2 fruit fly cellular contexts compared by ENCODE assay signal in the genomic region with DNA sequence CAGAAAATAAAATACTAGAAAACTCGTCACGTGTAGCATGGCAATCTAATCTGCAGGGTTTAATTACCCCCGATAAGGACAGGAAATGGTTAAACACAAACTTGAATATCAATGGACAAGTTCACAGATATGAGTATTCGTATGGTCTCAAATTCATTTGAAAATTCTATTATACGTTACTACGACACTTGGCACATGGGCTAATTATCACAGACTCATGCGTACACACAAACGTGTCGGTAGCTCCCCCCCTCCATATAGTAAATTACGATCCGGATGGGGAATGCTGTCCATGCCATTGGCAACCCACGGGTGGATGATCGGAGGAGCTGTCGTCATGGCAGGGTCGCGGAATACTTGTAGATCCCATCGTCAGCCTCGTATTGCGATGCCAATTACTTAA.
TF ChIP-seq lines count a peak whose summit lies in the region.

No protein-coding gene starts in this region.

TF ChIP-seq in whole organism, adult, 20 proteins besides CTCF, POLR2A, EP300 and RAD21 (continued from another document):
- TF ChIP-seq CG33017 (tag; optimal IDR thresholded peaks at IDR 0.05; lab: Kevin White, UChicago) (no peak), Crg-1 (GFP tag; optimal IDR thresholded peaks at IDR 0.05; lab: Kevin White, UChicago) (no peak)

TF ChIP-seq in whole organism, embryonic, 481 proteins besides CTCF, POLR2A, EP300 and RAD21 (continued from another document and continues in another):
- TF ChIP-seq inv (GFP tag; IDR thresholded peaks at IDR 0.05; lab: Robert Waterston, UW; ENCODE audit: partially characterized antibody), result no peak
- peak in 1 of 2 experiments; percentile 33 for TF ChIP-seq Pdp1 (GFP tag; optimal IDR thresholded peaks at IDR 0.05; lab: Kevin White, UChicago)
- no peak for TF ChIP-seq D19A (tag; optimal IDR thresholded peaks at IDR 0.05; lab: Kevin White, UChicago)
- TF ChIP-seq ind (GFP tag; optimal IDR thresholded peaks at IDR 0.05; lab: Kevin White, UChicago), result no peak
- TF ChIP-seq row (GFP tag; IDR thresholded peaks at IDR 0.05; lab: Robert Waterston, UW), result no peak
- no peak for TF ChIP-seq az2 (GFP tag; optimal IDR thresholded peaks at IDR 0.05; lab: Kevin White, UChicago)
- TF ChIP-seq run (tag; optimal IDR thresholded peaks at IDR 0.05; lab: Kevin White, UChicago), result no peak
- no peak for TF ChIP-seq slou (GFP tag; optimal IDR thresholded peaks at IDR 0.05; lab: Kevin White, UChicago)
- no peak for TF ChIP-seq CG4328 (GFP tag; optimal IDR thresholded peaks at IDR 0.05; lab: Kevin White, UChicago)
- TF ChIP-seq CG4707 (GFP tag; optimal IDR thresholded peaks at IDR 0.05; lab: Kevin White, UChicago), result no peak
- TF ChIP-seq Usf (GFP tag; optimal IDR thresholded peaks at IDR 0.05; lab: Kevin White, UChicago), result no peak
- TF ChIP-seq CG34376 (GFP tag; optimal IDR thresholded peaks at IDR 0.05; lab: Kevin White, UChicago), result peak; percentile 73
- no peak for TF ChIP-seq CG9797 (GFP tag; optimal IDR thresholded peaks at IDR 0.05; lab: Kevin White, UChicago)
- no peak for TF ChIP-seq CG5245 (GFP tag; optimal IDR thresholded peaks at IDR 0.05; lab: Kevin White, UChicago)
- no peak for TF ChIP-seq Bdp1 (GFP tag; optimal IDR thresholded peaks at IDR 0.05; lab: Kevin White, UChicago)
- no peak for TF ChIP-seq gro (GFP tag; optimal IDR thresholded peaks at IDR 0.05; lab: Kevin White, UChicago)
- no peak for TF ChIP-seq CG7745 (tag; optimal IDR thresholded peaks at IDR 0.05; lab: Kevin White, UChicago)
- no peak for TF ChIP-seq dmrt99B (tag; optimal IDR thresholded peaks at IDR 0.05; lab: Kevin White, UChicago)
- no peak for TF ChIP-seq usp (GFP tag; optimal IDR thresholded peaks at IDR 0.05; lab: Kevin White, UChicago)
- no peak for TF ChIP-seq CG11093 (GFP tag; IDR thresholded peaks at IDR 0.05; lab: Robert Waterston, UW)
- no peak for TF ChIP-seq CG34224 (GFP tag; IDR thresholded peaks at IDR 0.05; lab: Robert Waterston, UW; ENCODE audit: partially characterized antibody)
- no peak for TF ChIP-seq CG8359 (GFP tag; optimal IDR thresholded peaks at IDR 0.05; lab: Kevin White, UChicago; ENCODE audit: borderline replicate concordance)
- no peak for TF ChIP-seq CG17385 (GFP tag; optimal IDR thresholded peaks at IDR 0.05; lab: Kevin White, UChicago)
- TF ChIP-seq CG4424 (GFP tag; optimal IDR thresholded peaks at IDR 0.05; lab: Kevin White, UChicago), result no peak
- TF ChIP-seq hth (optimal IDR thresholded peaks at IDR 0.05; lab: Kevin White, UChicago), result no peak
- 0 out of 3 replicates have a peak, but pooled peaks have one; percentile 33 for TF ChIP-seq ci (GFP tag; IDR thresholded peaks at IDR 0.05; lab: Robert Waterston, UW)
- no peak for TF ChIP-seq gfzf (GFP tag; optimal IDR thresholded peaks at IDR 0.05; lab: Kevin White, UChicago)
- no peak for TF ChIP-seq CG18011 (GFP tag; optimal IDR thresholded peaks at IDR 0.05; lab: Kevin White, UChicago)
- TF ChIP-seq Rx (GFP tag; IDR thresholded peaks at IDR 0.05; lab: Robert Waterston, UW), result no peak
- TF ChIP-seq en (GFP tag; optimal IDR thresholded peaks at IDR 0.05; lab: Kevin White, UChicago), result no peak
- TF ChIP-seq dysf (GFP tag; IDR thresholded peaks at IDR 0.05; lab: Robert Waterston, UW), result 0 out of 3 replicates have a peak, but pooled peaks have one; percentile 39
- TF ChIP-seq Adf1 (GFP tag; IDR thresholded peaks at IDR 0.05; lab: Robert Waterston, UW), result no peak
- TF ChIP-seq cwo (GFP tag; optimal IDR thresholded peaks at IDR 0.05; lab: Kevin White, UChicago), result peak; percentile 100
- peak; percentile 36 for TF ChIP-seq CG12769 (tag; optimal IDR thresholded peaks at IDR 0.05; lab: Kevin White, UChicago)
- TF ChIP-seq Hey (tag; optimal IDR thresholded peaks at IDR 0.05; lab: Kevin White, UChicago), result no peak
- no peak for TF ChIP-seq dati (GFP tag; IDR thresholded peaks at IDR 0.05; lab: Robert Waterston, UW)
- TF ChIP-seq CrebB (tag; optimal IDR thresholded peaks at IDR 0.05; lab: Kevin White, UChicago), result no peak
- TF ChIP-seq Dfd (GFP tag; optimal IDR thresholded peaks at IDR 0.05; lab: Kevin White, UChicago), result no peak
- no peak for TF ChIP-seq grau (tag; optimal IDR thresholded peaks at IDR 0.05; lab: Kevin White, UChicago)
- TF ChIP-seq Side (GFP tag; optimal IDR thresholded peaks at IDR 0.05; lab: Kevin White, UChicago), result no peak
- no peak for TF ChIP-seq CG14710 (tag; optimal IDR thresholded peaks at IDR 0.05; lab: Kevin White, UChicago)
- no peak for TF ChIP-seq cg (GFP tag; optimal IDR thresholded peaks at IDR 0.05; lab: Kevin White, UChicago)
- TF ChIP-seq CG7963 (GFP tag; IDR thresholded peaks at IDR 0.05; lab: Robert Waterston, UW; ENCODE audit: partially characterized antibody), result no peak
- TF ChIP-seq E2f2 (GFP tag; IDR thresholded peaks at IDR 0.05; lab: Robert Waterston, UW), result no peak
- TF ChIP-seq phol (tag; optimal IDR thresholded peaks at IDR 0.05; lab: Kevin White, UChicago), result no peak
- TF ChIP-seq Nf-YB (GFP tag; optimal IDR thresholded peaks at IDR 0.05; lab: Kevin White, UChicago), result no peak
- no peak for TF ChIP-seq CG2678 (tag; optimal IDR thresholded peaks at IDR 0.05; lab: Kevin White, UChicago)
- TF ChIP-seq CG6854 (GFP tag; optimal IDR thresholded peaks at IDR 0.05; lab: Kevin White, UChicago), result no peak
- TF ChIP-seq NFAT (GFP tag; IDR thresholded peaks at IDR 0.05; lab: Robert Waterston, UW), result 0 out of 2 replicates have a peak, but pooled peaks have one; percentile 19
- TF ChIP-seq ssp (GFP tag; IDR thresholded peaks at IDR 0.05; lab: Robert Waterston, UW), result no peak
- no peak for TF ChIP-seq Rfx (GFP tag; IDR thresholded peaks at IDR 0.05; lab: Robert Waterston, UW)
- TF ChIP-seq btn (GFP tag; optimal IDR thresholded peaks at IDR 0.05; lab: Kevin White, UChicago), result no peak
- no peak for TF ChIP-seq gcm (GFP tag; optimal IDR thresholded peaks at IDR 0.05; lab: Kevin White, UChicago)
- TF ChIP-seq Ptx1 (GFP tag; IDR thresholded peaks at IDR 0.05; lab: Robert Waterston, UW), result no peak
- no peak for TF ChIP-seq ATbp (GFP tag; optimal IDR thresholded peaks at IDR 0.05; lab: Kevin White, UChicago)
- peak; percentile 30 for TF ChIP-seq ftz-f1 (GFP tag; optimal IDR thresholded peaks at IDR 0.05; lab: Kevin White, UChicago)
- peak; percentile 19; the same call in 1 of the 3 replicates for TF ChIP-seq Optix (GFP tag; IDR thresholded peaks at IDR 0.05; lab: Robert Waterston, UW)
- TF ChIP-seq crp (GFP tag; optimal IDR thresholded peaks at IDR 0.05; lab: Kevin White, UChicago), result no peak
- no peak for TF ChIP-seq shn (GFP tag; optimal IDR thresholded peaks at IDR 0.05; lab: Kevin White, UChicago)
- peak; percentile 93 for TF ChIP-seq mirr (GFP tag; optimal IDR thresholded peaks at IDR 0.05; lab: Kevin White, UChicago)
- no peak for TF ChIP-seq CG1647 (GFP tag; optimal IDR thresholded peaks at IDR 0.05; lab: Kevin White, UChicago)
- TF ChIP-seq CG9932 (GFP tag; IDR thresholded peaks at IDR 0.05; lab: Robert Waterston, UW), result no peak
- peak; percentile 81 for TF ChIP-seq grn (GFP tag; optimal IDR thresholded peaks at IDR 0.05; lab: Kevin White, UChicago)
- no peak for TF ChIP-seq hbn (GFP tag; IDR thresholded peaks at IDR 0.05; lab: Robert Waterston, UW; ENCODE audit: partially characterized antibody)
- no peak for TF ChIP-seq odd (GFP tag; optimal IDR thresholded peaks at IDR 0.05; lab: Kevin White, UChicago)
- no peak for TF ChIP-seq Atf3 (GFP tag; optimal IDR thresholded peaks at IDR 0.05; lab: Kevin White, UChicago)
- TF ChIP-seq ro (GFP tag; IDR thresholded peaks at IDR 0.05; lab: Robert Waterston, UW), result no peak
- no peak for TF ChIP-seq pnt (GFP tag; optimal IDR thresholded peaks at IDR 0.05; lab: Kevin White, UChicago)
- TF ChIP-seq CG13775 (GFP tag; optimal IDR thresholded peaks at IDR 0.05; lab: Kevin White, UChicago), result no peak
- TF ChIP-seq pan (optimal IDR thresholded peaks at IDR 0.05; lab: Kevin White, UChicago), result no peak
- no peak for TF ChIP-seq pan (GFP tag; optimal IDR thresholded peaks at IDR 0.05 in 1 of 2, IDR thresholded peaks at IDR 0.05 in 1 of 2)
- TF ChIP-seq CHES-1-like (GFP tag; optimal IDR thresholded peaks at IDR 0.05; lab: Kevin White, UChicago), result no peak
- no peak for TF ChIP-seq CG14050 (GFP tag; IDR thresholded peaks at IDR 0.05; lab: Robert Waterston, UW)
- TF ChIP-seq Mes4 (GFP tag; optimal IDR thresholded peaks at IDR 0.05; lab: Kevin White, UChicago), result no peak
- no peak for TF ChIP-seq Scr (GFP tag; IDR thresholded peaks at IDR 0.05; lab: Robert Waterston, UW; ENCODE audit: partially characterized antibody)
- TF ChIP-seq tna (GFP tag; IDR thresholded peaks at IDR 0.05; lab: Robert Waterston, UW; ENCODE audit: partially characterized antibody), result no peak
- no peak for TF ChIP-seq CkIIα-i1 (GFP tag; IDR thresholded peaks at IDR 0.05; lab: Robert Waterston, UW)
- TF ChIP-seq h (optimal IDR thresholded peaks at IDR 0.05; lab: Kevin White, UChicago), result no peak
- TF ChIP-seq Poxn (GFP tag; IDR thresholded peaks at IDR 0.05; lab: Robert Waterston, UW), result no peak
- TF ChIP-seq CG6765 (GFP tag; optimal IDR thresholded peaks at IDR 0.05; lab: Kevin White, UChicago), result no peak
- TF ChIP-seq ac (GFP tag; optimal IDR thresholded peaks at IDR 0.05; lab: Kevin White, UChicago), result no peak
- no peak for TF ChIP-seq ken (GFP tag; IDR thresholded peaks at IDR 0.05; lab: Robert Waterston, UW)
- TF ChIP-seq so (GFP tag; IDR thresholded peaks at IDR 0.05; lab: Robert Waterston, UW), result 0 out of 3 replicates have a peak, but pooled peaks have one; percentile 14
- no peak for TF ChIP-seq unpg (GFP tag; optimal IDR thresholded peaks at IDR 0.05; lab: Kevin White, UChicago)
- no peak for TF ChIP-seq nau (GFP tag; optimal IDR thresholded peaks at IDR 0.05; lab: Kevin White, UChicago)
- peak; percentile 60 for TF ChIP-seq sd (tag; optimal IDR thresholded peaks at IDR 0.05; lab: Kevin White, UChicago)
- no peak for TF ChIP-seq pum (GFP tag; optimal IDR thresholded peaks at IDR 0.05; lab: Kevin White, UChicago)
- TF ChIP-seq seq (GFP tag; IDR thresholded peaks at IDR 0.05; lab: Robert Waterston, UW), result no peak
- TF ChIP-seq CG7987 (GFP tag; optimal IDR thresholded peaks at IDR 0.05; lab: Kevin White, UChicago), result peak; percentile 18
- TF ChIP-seq Dip3 (GFP tag; optimal IDR thresholded peaks at IDR 0.05; lab: Kevin White, UChicago), result no peak
- TF ChIP-seq fd3F (GFP tag; optimal IDR thresholded peaks at IDR 0.05; lab: Kevin White, UChicago), result no peak
- no peak for TF ChIP-seq wor (GFP tag; IDR thresholded peaks at IDR 0.05; lab: Robert Waterston, UW)
- peak; percentile 100 for TF ChIP-seq exex (tag; optimal IDR thresholded peaks at IDR 0.05; lab: Kevin White, UChicago)
- no peak for TF ChIP-seq cato (GFP tag; optimal IDR thresholded peaks at IDR 0.05; lab: Kevin White, UChicago; ENCODE audit: borderline replicate concordance)
- 0 out of 2 replicates have a peak, but pooled peaks have one; percentile 11 for TF ChIP-seq sob (GFP tag; IDR thresholded peaks at IDR 0.05; lab: Robert Waterston, UW)
- no peak for TF ChIP-seq kah (GFP tag; optimal IDR thresholded peaks at IDR 0.05; lab: Kevin White, UChicago)
- no peak for TF ChIP-seq Asciz (GFP tag; optimal IDR thresholded peaks at IDR 0.05; lab: Kevin White, UChicago)
- TF ChIP-seq Ets97D (GFP tag; optimal IDR thresholded peaks at IDR 0.05; lab: Kevin White, UChicago), result no peak
- TF ChIP-seq bab2 (GFP tag; optimal IDR thresholded peaks at IDR 0.05; lab: Kevin White, UChicago), result no peak
- TF ChIP-seq ase (GFP tag; IDR thresholded peaks at IDR 0.05; lab: Robert Waterston, UW), result 0 out of 3 replicates have a peak, but pooled peaks have one; percentile 11
- TF ChIP-seq CG18619 (GFP tag; optimal IDR thresholded peaks at IDR 0.05; lab: Kevin White, UChicago), result no peak
- TF ChIP-seq B-H2 (GFP tag; optimal IDR thresholded peaks at IDR 0.05; lab: Kevin White, UChicago), result no peak
- no peak for TF ChIP-seq CG2116 (GFP tag; optimal IDR thresholded peaks at IDR 0.05; lab: Kevin White, UChicago)
- TF ChIP-seq CG31441 (GFP tag; IDR thresholded peaks at IDR 0.05; lab: Robert Waterston, UW), result no peak
- no peak for TF ChIP-seq Hr3 (GFP tag; optimal IDR thresholded peaks at IDR 0.05; lab: Kevin White, UChicago)
- TF ChIP-seq CG10543 (GFP tag; optimal IDR thresholded peaks at IDR 0.05; lab: Kevin White, UChicago), result peak; percentile 41
- TF ChIP-seq CG2120 (GFP tag; optimal IDR thresholded peaks at IDR 0.05; lab: Kevin White, UChicago), result no peak
- TF ChIP-seq Dref (GFP tag; IDR thresholded peaks at IDR 0.05; lab: Robert Waterston, UW), result no peak
- no peak for TF ChIP-seq abd-A (tag; optimal IDR thresholded peaks at IDR 0.05; lab: Kevin White, UChicago)
- TF ChIP-seq Deaf1 (tag; optimal IDR thresholded peaks at IDR 0.05; lab: Kevin White, UChicago), result no peak
- no peak for TF ChIP-seq MBD-R2 (GFP tag; IDR thresholded peaks at IDR 0.05; lab: Robert Waterston, UW)
- no peak for TF ChIP-seq stwl (tag; optimal IDR thresholded peaks at IDR 0.05; lab: Kevin White, UChicago)
- no peak for TF ChIP-seq Antp (GFP tag; optimal IDR thresholded peaks at IDR 0.05; lab: Kevin White, UChicago)
- no peak for TF ChIP-seq CG7839 (tag; optimal IDR thresholded peaks at IDR 0.05; lab: Kevin White, UChicago)
- TF ChIP-seq CG15073 (GFP tag; optimal IDR thresholded peaks at IDR 0.05; lab: Kevin White, UChicago), result no peak
- TF ChIP-seq br (optimal IDR thresholded peaks at IDR 0.05; lab: Kevin White, UChicago), result no peak
- no peak for TF ChIP-seq C15 (GFP tag; IDR thresholded peaks at IDR 0.05; lab: Robert Waterston, UW)
- no peak for TF ChIP-seq Doc2 (GFP tag; IDR thresholded peaks at IDR 0.05; lab: Robert Waterston, UW)
- no peak for TF ChIP-seq caup (GFP tag; optimal IDR thresholded peaks at IDR 0.05; lab: Kevin White, UChicago; ENCODE audit: severe bottlenecking)
- TF ChIP-seq hkb (optimal IDR thresholded peaks at IDR 0.05; lab: Kevin White, UChicago), result no peak
- no peak for TF ChIP-seq hkb (GFP tag; IDR thresholded peaks at IDR 0.05; lab: Robert Waterston, UW)
- no peak for TF ChIP-seq trem (tag; optimal IDR thresholded peaks at IDR 0.05; lab: Kevin White, UChicago)
- no peak for TF ChIP-seq zfh1 (GFP tag; IDR thresholded peaks at IDR 0.05; lab: Robert Waterston, UW)
- no peak for TF ChIP-seq CG31388 (GFP tag; optimal IDR thresholded peaks at IDR 0.05; lab: Kevin White, UChicago)
- TF ChIP-seq chn (GFP tag; optimal IDR thresholded peaks at IDR 0.05; lab: Kevin White, UChicago), result no peak
- no peak for TF ChIP-seq tgo (GFP tag; IDR thresholded peaks at IDR 0.05; lab: Robert Waterston, UW)
- TF ChIP-seq mam (GFP tag; optimal IDR thresholded peaks at IDR 0.05; lab: Kevin White, UChicago), result no peak
- TF ChIP-seq CG10462 (GFP tag; optimal IDR thresholded peaks at IDR 0.05; lab: Kevin White, UChicago), result no peak
- TF ChIP-seq CG11085 (GFP tag; IDR thresholded peaks at IDR 0.05; lab: Robert Waterston, UW), result no peak
- no peak for TF ChIP-seq fru (optimal IDR thresholded peaks at IDR 0.05; lab: Kevin White, UChicago)
